Worm (Caenorhabditis elegans) whole organism, young adult: ENCODE results near the gene lin-9.

Experiments used
- B0336.3 ChIP-seq: fragments of 200-800 bp; sonication (Bioruptor generic); IDR thresholded peaks from 2 replicates; pipeline ENCODE4 v1.3.6; 2022; ENCODE audit warnings: missing genetic modification characterization, missing compliant biosample characterization
- C06A6.2 ChIP-seq: fragments of 200-800 bp; sonication (Bioruptor generic); conservative IDR thresholded peaks from 2 replicates; pipeline ENCODE4 v1.3.6; 2022; ENCODE audit warnings: missing genetic modification characterization, missing compliant biosample characterization
- D2030.7 ChIP-seq: fragments of 200-800 bp; sonication (Bioruptor generic); IDR thresholded peaks from 2 replicates; pipeline ENCODE4 v1.3.6; 2022; ENCODE audit warnings: missing genetic modification reagents, missing genetic modification characterization, missing compliant biosample characterization
- F39B2.1 ChIP-seq: fragments of 200-800 bp; sonication (Bioruptor generic); IDR thresholded peaks from 2 replicates; pipeline ENCODE4 v1.3.6; 2022; ENCODE audit warnings: missing genetic modification reagents, missing genetic modification characterization, missing compliant biosample characterization
- F52B5.7 ChIP-seq: sonication (generic microtip); optimal IDR thresholded peaks from 2 replicates; lab custom pipeline; 2016; ENCODE audit warnings: mild to moderate bottlenecking, missing genetic modification characterization, missing compliant biosample characterization
- F55B11.4 ChIP-seq: sonication (generic microtip); optimal IDR thresholded peaks from 2 replicates; lab custom pipeline; 2016; ENCODE audit warnings: missing compliant biosample characterization, missing genetic modification characterization, borderline replicate concordance; ENCODE audit not compliant: insufficient read depth
- F57C9.4 ChIP-seq: sonication (generic microtip); optimal IDR thresholded peaks from 2 replicates; lab custom pipeline; 2017; ENCODE audit warnings: mild to moderate bottlenecking, missing genetic modification characterization, missing compliant biosample characterization
- K12H6.12 ChIP-seq: fragments of 200-800 bp; sonication (Bioruptor generic); optimal IDR thresholded peaks from 2 replicates; lab custom pipeline; 2018; ENCODE audit warnings: mild to moderate bottlenecking, missing genetic modification characterization, missing compliant biosample characterization
- Y53G8AR.9 ChIP-seq: fragments of 200-800 bp; sonication (Bioruptor generic); conservative IDR thresholded peaks from 2 replicates; pipeline ENCODE4 v1.3.6; 2022; ENCODE audit warnings: missing genetic modification reagents, missing genetic modification characterization, missing compliant biosample characterization
- Y56A3A.18 ChIP-seq: fragments of 200-800 bp; sonication (Bioruptor generic); IDR thresholded peaks from 2 replicates; pipeline ENCODE4 v1.3.6; 2022; ENCODE audit warnings: missing genetic modification reagents, missing genetic modification characterization, missing compliant biosample characterization
- Y67H2A.10 ChIP-seq: fragments of 200-800 bp; sonication (Bioruptor generic); conservative IDR thresholded peaks from 2 replicates; pipeline ENCODE4 v1.3.6; 2022; ENCODE audit warnings: missing genetic modification reagents, missing genetic modification characterization, missing compliant biosample characterization
- ZK185.1 ChIP-seq: sonication (generic microtip); optimal IDR thresholded peaks from 2 replicates; lab custom pipeline; 2016; ENCODE audit warnings: mild to moderate bottlenecking, missing genetic modification characterization, missing compliant biosample characterization; ENCODE audit not compliant: poor library complexity, severe bottlenecking
- akir-1 ChIP-seq: fragments of 200-800 bp; sonication (Bioruptor generic); optimal IDR thresholded peaks from 2 replicates; lab custom pipeline; 2018; ENCODE audit warnings: mild to moderate bottlenecking, missing genetic modification characterization, moderate library complexity, missing compliant biosample characterization
- atf-7 ChIP-seq: sonication (generic microtip); optimal IDR thresholded peaks from 2 replicates; lab custom pipeline; 2017; ENCODE audit warnings: mild to moderate bottlenecking, missing genetic modification characterization, missing compliant biosample characterization
- athp-1 ChIP-seq: sonication (generic microtip); optimal IDR thresholded peaks from 2 replicates; lab custom pipeline; 2017; ENCODE audit warnings: mild to moderate bottlenecking, missing genetic modification characterization, missing compliant biosample characterization
- attf-5 ChIP-seq: fragments of 200-800 bp; sonication (Bioruptor generic); optimal IDR thresholded peaks from 2 replicates; lab custom pipeline; 2018; ENCODE audit warnings: mild to moderate bottlenecking, missing genetic modification characterization, missing compliant biosample characterization
- bed-1 ChIP-seq: fragments of 200-800 bp; sonication (Bioruptor generic); IDR thresholded peaks from 2 replicates; pipeline ENCODE4 v1.3.6; 2022; ENCODE audit warnings: missing genetic modification reagents, missing genetic modification characterization, missing compliant biosample characterization
- cebp-1 ChIP-seq, 2 experiments: fragments of 200-800 bp in 1 of 2; sonication (Bioruptor generic) in 1 of 2; sonication (generic microtip) in 1 of 2; IDR thresholded peaks in 1 of 2; optimal IDR thresholded peaks in 1 of 2; 2 replicates each; pipeline versions ENCODE4 v1.3.6 to Lab custom; 2017 to 2022; ENCODE audit warnings: missing compliant biosample characterization in 2 of 2, missing genetic modification characterization in 2 of 2, mild to moderate bottlenecking in 1 of 2, missing genetic modification reagents in 1 of 2, moderate library complexity in 1 of 2
- cebp-2 ChIP-seq: fragments of 200-800 bp; sonication (Bioruptor generic); IDR thresholded peaks from 2 replicates; pipeline ENCODE4 v1.3.6; 2022; ENCODE audit warnings: missing genetic modification characterization, missing compliant biosample characterization
- ceh-58 ChIP-seq: fragments of 200-800 bp; sonication (Bioruptor generic); IDR thresholded peaks from 2 replicates; pipeline ENCODE4 v1.3.6; 2022; ENCODE audit warnings: missing genetic modification characterization, missing compliant biosample characterization
- ceh-91 ChIP-seq: fragments of 200-800 bp; sonication (Bioruptor generic); IDR thresholded peaks from 2 replicates; pipeline ENCODE4 v1.3.6; 2022; ENCODE audit warnings: missing genetic modification reagents, missing genetic modification characterization, missing compliant biosample characterization
- chd-7 ChIP-seq: sonication (generic microtip); optimal IDR thresholded peaks from 2 replicates; lab custom pipeline; 2016; ENCODE audit warnings: mild to moderate bottlenecking, missing genetic modification characterization, moderate library complexity, missing compliant biosample characterization
- die-1 ChIP-seq: sonication (generic microtip); optimal IDR thresholded peaks from 2 replicates; lab custom pipeline; 2016; ENCODE audit warnings: missing genotype, mild to moderate bottlenecking, missing genetic modification characterization, missing compliant biosample characterization
- dpff-1 ChIP-seq: sonication (generic microtip); optimal IDR thresholded peaks from 2 replicates; lab custom pipeline; 2017; ENCODE audit warnings: mild to moderate bottlenecking, missing genetic modification characterization, missing compliant biosample characterization
- egl-18 ChIP-seq: fragments of 200-800 bp; sonication (Bioruptor generic); IDR thresholded peaks from 2 replicates; pipeline ENCODE4 v1.3.6; 2022; ENCODE audit warnings: missing genetic modification reagents, missing genetic modification characterization, missing compliant biosample characterization
- egrh-3 ChIP-seq: fragments of 200-800 bp; sonication (Bioruptor generic); IDR thresholded peaks from 2 replicates; pipeline ENCODE4 v1.3.6; 2022; ENCODE audit warnings: missing genetic modification reagents, missing genetic modification characterization, missing compliant biosample characterization
- ekl-4 ChIP-seq: fragments of 200-800 bp; sonication (Bioruptor generic); IDR thresholded peaks from 2 replicates; pipeline ENCODE4 v1.3.6; 2022; ENCODE audit warnings: missing genetic modification reagents, missing genetic modification characterization, missing compliant biosample characterization
- hmg-20 ChIP-seq: fragments of 200-800 bp; sonication (Bioruptor generic); IDR thresholded peaks from 2 replicates; pipeline ENCODE4 v1.3.6; 2022; ENCODE audit warnings: missing genetic modification reagents, missing genetic modification characterization, missing compliant biosample characterization
- hrde-1 ChIP-seq: sonication (generic microtip); optimal IDR thresholded peaks from 2 replicates; lab custom pipeline; 2016; ENCODE audit warnings: missing genetic modification characterization, mild to moderate bottlenecking, missing compliant biosample characterization, moderate library complexity, missing genotype, missing genetic modification reagents, borderline replicate concordance
- hsf-1 ChIP-seq: fragments of 200-800 bp; sonication (Bioruptor generic); IDR thresholded peaks from 2 replicates; pipeline ENCODE4 v1.3.6; 2022; ENCODE audit warnings: missing genetic modification reagents, missing genetic modification characterization, missing compliant biosample characterization
- let-607 ChIP-seq, 2 experiments: fragments of 200-800 bp in 1 of 2; sonication (Bioruptor generic) in 1 of 2; sonication (generic microtip) in 1 of 2; optimal IDR thresholded peaks; 2 replicates each; lab custom pipeline; 2016 to 2018; ENCODE audit warnings: mild to moderate bottlenecking in 2 of 2, missing compliant biosample characterization in 2 of 2, missing genetic modification characterization in 2 of 2, moderate library complexity in 2 of 2, missing genotype in 1 of 2
- lin-26 ChIP-seq: fragments of 200-800 bp; sonication (Bioruptor generic); IDR thresholded peaks from 2 replicates; pipeline ENCODE4 v1.3.6; 2022; ENCODE audit warnings: missing genetic modification reagents, missing genetic modification characterization, missing compliant biosample characterization
- lin-40 ChIP-seq: sonication (generic microtip); optimal IDR thresholded peaks from 2 replicates; lab custom pipeline; 2016; ENCODE audit warnings: missing genetic modification characterization, mild to moderate bottlenecking, missing compliant biosample characterization, missing genotype, missing genetic modification reagents
- madf-10 ChIP-seq: sonication (generic microtip); optimal IDR thresholded peaks from 2 replicates; lab custom pipeline; 2016; ENCODE audit warnings: mild to moderate bottlenecking, missing genetic modification characterization, missing compliant biosample characterization
- madf-3 ChIP-seq: fragments of 200-800 bp; sonication (Bioruptor generic); IDR thresholded peaks from 2 replicates; pipeline ENCODE4 v1.3.6; 2022; ENCODE audit warnings: missing genetic modification reagents, missing genetic modification characterization, missing compliant biosample characterization
- mel-28 ChIP-seq: sonication (generic microtip); optimal IDR thresholded peaks from 2 replicates; lab custom pipeline; 2016; ENCODE audit warnings: borderline replicate concordance, mild to moderate bottlenecking, missing genetic modification characterization, missing compliant biosample characterization
- nfya-1 ChIP-seq: sonication (generic microtip); optimal IDR thresholded peaks from 2 replicates; lab custom pipeline; 2017; ENCODE audit warnings: antibody characterized with exemption, missing compliant biosample characterization, missing genetic modification characterization, borderline replicate concordance; ENCODE audit not compliant: insufficient read depth
- nfyb-1 ChIP-seq: fragments of 200-800 bp; sonication (Bioruptor generic); IDR thresholded peaks from 2 replicates; pipeline ENCODE4 v1.3.6; 2022; ENCODE audit warnings: missing genetic modification reagents, missing genetic modification characterization, missing compliant biosample characterization
- nhr-120 ChIP-seq: fragments of 200-800 bp; sonication (Bioruptor generic); IDR thresholded peaks from 2 replicates; pipeline ENCODE4 v1.3.6; 2022; ENCODE audit warnings: missing genetic modification characterization, missing compliant biosample characterization
- nhr-27 ChIP-seq: fragments of 200-800 bp; sonication (Bioruptor generic); optimal IDR thresholded peaks from 2 replicates; lab custom pipeline; 2018; ENCODE audit warnings: mild to moderate bottlenecking, missing genetic modification characterization, moderate library complexity, missing compliant biosample characterization
- sdz-38 ChIP-seq: sonication (generic microtip); optimal IDR thresholded peaks from 2 replicates; lab custom pipeline; 2016; ENCODE audit warnings: missing genotype, missing genetic modification characterization, missing compliant biosample characterization
- sea-2 ChIP-seq: fragments of 200-800 bp; sonication (Bioruptor generic); IDR thresholded peaks from 2 replicates; pipeline ENCODE4 v1.3.6; 2022; ENCODE audit warnings: missing genetic modification characterization, missing compliant biosample characterization
- snpc-4 ChIP-seq, 5 experiments: fragments of 150-350 bp in 1 of 5; sonication (generic microtip) in 4 of 5; optimal IDR thresholded peaks; 2 replicates each; lab custom pipeline; 2014 to 2018; ENCODE audit warnings: missing genetic modification characterization in 5 of 5, missing biosample characterization in 3 of 5, antibody characterized with exemption in 2 of 5, mild to moderate bottlenecking in 2 of 5, missing compliant biosample characterization in 2 of 5, missing genotype in 2 of 5, moderate library complexity in 2 of 5, missing genetic modification reagents in 1 of 5
- unc-130 ChIP-seq: sonication (generic microtip); optimal IDR thresholded peaks from 2 replicates; lab custom pipeline; 2016; ENCODE audit warnings: missing genetic modification reagents, missing genetic modification characterization, missing compliant biosample characterization
- zim-3 ChIP-seq: sonication (generic microtip); optimal IDR thresholded peaks from 2 replicates; lab custom pipeline; 2017; ENCODE audit warnings: mild to moderate bottlenecking, missing genetic modification characterization, moderate library complexity, missing compliant biosample characterization
- ztf-25 ChIP-seq: fragments of 200-800 bp; sonication (Bioruptor generic); IDR thresholded peaks from 2 replicates; pipeline ENCODE4 v1.3.6; 2022; ENCODE audit warnings: missing genetic modification reagents, missing genetic modification characterization, missing compliant biosample characterization
- ztf-28 ChIP-seq: fragments of 200-800 bp; sonication (Bioruptor generic); IDR thresholded peaks from 2 replicates; pipeline ENCODE4 v1.3.6; 2022; ENCODE audit warnings: missing genetic modification reagents, missing genetic modification characterization, missing compliant biosample characterization

The lin-9 gene

ce11 chrIII:8904044-8904443 lies at the start of gene lin-9:
Gene lin-9 (minus strand): TSS chrIII:8904131.
- TF ChIP-seq die-1 (tag; lab: Kevin White, UChicago) (peak; percentile 34), zim-3 (tag; lab: Kevin White, UChicago) (no peak), nhr-120 (GFP tag; lab: Robert Waterston, UW) (no peak), atf-7 (tag; lab: Kevin White, UChicago) (peak; percentile 86), madf-10 (peak; percentile 86), Y56A3A.18 (GFP tag; lab: Robert Waterston, UW) (peak; percentile 85), nfya-1 (tag; lab: Kevin White, UChicago) (no peak), F57C9.4 (peak; percentile 57), unc-130 (peak; percentile 93), ceh-58 (GFP tag; lab: Robert Waterston, UW) (no peak), dpff-1 (no peak), bed-1 (GFP tag; lab: Robert Waterston, UW) (no peak), athp-1 (tag; lab: Kevin White, UChicago) (peak; percentile 97), hrde-1 (peak; percentile 85), C06A6.2 (peak; percentile 86), ztf-28 (peak; percentile 74; the same call in 1 of the 2 replicates), nhr-27 (no peak), cebp-1 (GFP tag; IDR thresholded peaks at IDR 0.05; lab: Robert Waterston, UW) (peak; percentile 85), cebp-1 (tag; optimal IDR thresholded peaks at IDR 0.05; lab: Kevin White, UChicago) (peak; percentile 94), hsf-1 (GFP tag; lab: Robert Waterston, UW) (peak; percentile 93), F52B5.7 (tag; lab: Kevin White, UChicago) (no peak), K12H6.12 (tag; lab: Kevin White, UChicago) (peak; percentile 86), chd-7 (tag; lab: Kevin White, UChicago) (peak; percentile 87), lin-26 (GFP tag; lab: Robert Waterston, UW) (peak; percentile 15; the same call in 1 of the 2 replicates), F55B11.4 (tag; lab: Kevin White, UChicago) (no peak), akir-1 (no peak), cebp-2 (GFP tag; lab: Robert Waterston, UW) (0 out of 2 replicates have a peak, but pooled peaks have one; percentile 28), D2030.7 (GFP tag; lab: Robert Waterston, UW) (peak; percentile 95), F39B2.1 (peak; percentile 91), attf-5 (peak; percentile 95), hmg-20 (GFP tag; lab: Robert Waterston, UW) (peak; percentile 91), lin-40 (tag; lab: Kevin White, UChicago) (peak; percentile 96), snpc-4 (GFP tag; optimal IDR thresholded peaks at IDR 0.05; lab: Kevin White, UChicago) (peak; percentile 43), snpc-4 (tag; optimal IDR thresholded peaks at IDR 0.05; lab: Kevin White, UChicago) (peak; percentile 68 to 84 (median 78)), mel-28 (tag; lab: Kevin White, UChicago) (no peak), Y67H2A.10 (GFP tag; lab: Robert Waterston, UW) (peak; percentile 82), let-607 (tag; optimal IDR thresholded peaks at IDR 0.05; lab: Kevin White, UChicago) (peak; percentile 88 to 91), B0336.3 (peak; percentile 99), ztf-25 (GFP tag; lab: Robert Waterston, UW) (no peak), ceh-91 (GFP tag; lab: Robert Waterston, UW) (peak; percentile 99), Y53G8AR.9 (GFP tag; lab: Robert Waterston, UW) (peak; percentile 98), sea-2 (GFP tag; lab: Robert Waterston, UW) (no peak), sdz-38 (no peak), egl-18 (GFP tag; lab: Robert Waterston, UW) (peak; percentile 77; the same call in 1 of the 2 replicates), ZK185.1 (peak; percentile 91), nfyb-1 (peak; percentile 98), egrh-3 (GFP tag; lab: Robert Waterston, UW) (peak; percentile 82), madf-3 (GFP tag; lab: Robert Waterston, UW) (peak; percentile 96), ekl-4 (peak; percentile 96)
